Worm (Caenorhabditis elegans) whole organism, early embryonic: ENCODE data around the gene rnp-9.

Experiments used
- B0310.2 ChIP-seq: sonication (generic microtip); optimal IDR thresholded peaks from 2 replicates; lab custom pipeline; 2016; ENCODE audit warnings: mild to moderate bottlenecking, missing genetic modification characterization, missing compliant biosample characterization
- F13C5.2 ChIP-seq: sonication (generic microtip); optimal IDR thresholded peaks from 2 replicates; lab custom pipeline; 2017; ENCODE audit warnings: mild to moderate bottlenecking, missing genetic modification characterization, inconsistent platforms, missing compliant biosample characterization
- aly-1 ChIP-seq: sonication (generic microtip); optimal IDR thresholded peaks from 2 replicates; lab custom pipeline; 2016; ENCODE audit warnings: missing genetic modification characterization, missing compliant biosample characterization
- ama-1 ChIP-seq: fragments of 150-350 bp; optimal IDR thresholded peaks from 2 replicates; lab custom pipeline; 2014
- ceh-13 ChIP-seq: fragments of 200-800 bp; sonication (Bioruptor generic); optimal IDR thresholded peaks from 2 replicates; lab custom pipeline; 2018; ENCODE audit warnings: mild to moderate bottlenecking, missing genetic modification characterization, missing compliant biosample characterization
- ceh-36 ChIP-seq: sonication (generic microtip); optimal IDR thresholded peaks from 2 replicates; lab custom pipeline; 2016; ENCODE audit warnings: missing genetic modification characterization, inconsistent platforms, missing compliant biosample characterization
- ets-7 ChIP-seq: sonication (generic microtip); optimal IDR thresholded peaks from 2 replicates; lab custom pipeline; 2016; ENCODE audit warnings: missing genotype, missing genetic modification characterization, missing compliant biosample characterization
- flt-1 ChIP-seq: fragments of 200-800 bp; sonication (Bioruptor generic); IDR thresholded peaks from 2 replicates; pipeline ENCODE4 v1.3.6; 2022; ENCODE audit warnings: missing genetic modification characterization, missing compliant biosample characterization
- hmbx-1 ChIP-seq: sonication (generic microtip); optimal IDR thresholded peaks from 2 replicates; lab custom pipeline; 2016; ENCODE audit warnings: mild to moderate bottlenecking, missing genetic modification characterization, missing compliant biosample characterization
- hmg-4 ChIP-seq: fragments of 200-800 bp; sonication (Bioruptor generic); optimal IDR thresholded peaks from 2 replicates; lab custom pipeline; 2018; ENCODE audit warnings: mild to moderate bottlenecking, missing genetic modification characterization, missing compliant biosample characterization
- hnd-1 ChIP-seq: sonication (generic microtip); optimal IDR thresholded peaks from 2 replicates; lab custom pipeline; 2016; ENCODE audit warnings: missing genetic modification characterization, missing compliant biosample characterization
- pes-1 ChIP-seq: fragments of 200-800 bp; sonication (Bioruptor generic); IDR thresholded peaks from 2 replicates; pipeline ENCODE4 v1.3.6; 2022; ENCODE audit warnings: missing genetic modification reagents, missing genetic modification characterization, missing compliant biosample characterization
- scrt-1 ChIP-seq: fragments of 200-800 bp; sonication (Bioruptor generic); IDR thresholded peaks from 2 replicates; pipeline ENCODE4 v1.3.6; 2022; ENCODE audit warnings: missing genetic modification characterization, missing compliant biosample characterization
- sea-1 ChIP-seq: fragments of 200-800 bp; sonication (Bioruptor generic); conservative IDR thresholded peaks from 2 replicates; pipeline ENCODE4 v1.3.6; 2022; ENCODE audit warnings: missing genetic modification characterization, missing compliant biosample characterization
- tbx-11 ChIP-seq: fragments of 200-800 bp; sonication (Bioruptor generic); IDR thresholded peaks from 2 replicates; pipeline ENCODE4 v1.3.6; 2022; ENCODE audit warnings: missing genetic modification characterization, missing compliant biosample characterization
- tbx-37 ChIP-seq: fragments of 200-800 bp; sonication (Bioruptor generic); conservative IDR thresholded peaks from 2 replicates; pipeline ENCODE4 v1.3.6; 2022; ENCODE audit warnings: missing genetic modification reagents, missing genetic modification characterization, missing compliant biosample characterization
- tra-4 ChIP-seq: sonication (generic microtip); optimal IDR thresholded peaks from 2 replicates; lab custom pipeline; 2017; ENCODE audit warnings: missing genetic modification characterization, missing compliant biosample characterization

rnp-9 gene

DNA sequence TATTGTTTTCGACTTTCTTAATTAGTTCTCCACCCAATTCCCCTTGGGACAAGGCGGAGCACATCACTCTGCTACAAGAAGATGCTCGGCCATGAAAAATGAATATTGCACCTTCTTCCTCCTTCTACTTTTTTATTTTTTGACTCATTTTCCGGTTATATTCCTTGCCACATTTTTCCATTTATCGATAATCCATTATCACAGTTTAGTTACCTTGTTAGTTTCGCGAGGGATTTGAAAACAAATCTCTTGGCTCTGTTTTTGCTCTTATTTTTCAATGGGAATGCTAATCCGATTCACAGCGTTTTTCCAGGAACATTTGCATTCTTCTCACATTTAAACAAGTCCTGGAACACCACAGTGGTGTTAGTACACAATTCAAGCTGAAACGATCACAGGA, at the start of gene rnp-9:
TSS of gene rnp-9 (plus strand) at position 301 of the 400 bp plus-strand sequence.
- TF ChIP-seq ceh-13 (GFP tag; lab: Kevin White, UChicago), result no peak
- TF ChIP-seq ama-1, result no peak
- TF ChIP-seq aly-1, result no peak
- no peak for TF ChIP-seq pes-1
- TF ChIP-seq hmg-4, result no peak
- TF ChIP-seq ceh-36, result no peak
- TF ChIP-seq scrt-1 (GFP tag; lab: Robert Waterston, UW), result no peak
- no peak for TF ChIP-seq sea-1 (GFP tag; lab: Robert Waterston, UW)
- TF ChIP-seq hmbx-1 (tag; lab: Kevin White, UChicago), result no peak
- TF ChIP-seq tbx-37 (GFP tag; lab: Robert Waterston, UW), result no peak
- no peak for TF ChIP-seq F13C5.2 (tag; lab: Kevin White, UChicago)
- no peak for TF ChIP-seq hnd-1 (tag; lab: Kevin White, UChicago)
- no peak for TF ChIP-seq B0310.2 (tag; lab: Kevin White, UChicago)
- no peak for TF ChIP-seq flt-1 (GFP tag; lab: Robert Waterston, UW)

DNA sequence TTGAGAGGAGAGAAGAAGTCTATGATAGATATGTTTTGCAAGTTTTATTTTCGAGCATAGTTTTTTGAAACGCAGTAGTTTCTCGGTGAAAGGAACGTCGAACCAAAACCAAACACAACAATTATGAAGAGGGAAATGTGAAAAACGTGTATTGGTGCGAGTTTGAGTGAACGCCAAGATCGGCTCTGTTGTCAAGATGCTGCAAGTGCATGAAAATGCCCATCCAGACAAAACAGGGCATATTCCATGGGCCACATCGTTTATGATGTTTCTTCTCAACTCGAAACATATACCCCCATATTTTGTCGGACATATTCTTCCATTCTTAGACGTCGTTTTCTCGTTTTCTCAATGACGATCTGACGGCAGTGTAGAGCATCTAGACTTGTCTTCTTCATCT, 44.1 kb upstream of the rnp-9 start:
- TF ChIP-seq scrt-1 (GFP tag; lab: Robert Waterston, UW) (no peak), B0310.2 (tag; lab: Kevin White, UChicago) (no peak), ama-1 (no peak), tbx-37 (GFP tag; lab: Robert Waterston, UW) (no peak), ets-7 (no peak), F13C5.2 (tag; lab: Kevin White, UChicago) (no peak), ceh-13 (GFP tag; lab: Kevin White, UChicago) (no peak), flt-1 (GFP tag; lab: Robert Waterston, UW) (no peak), hmbx-1 (tag; lab: Kevin White, UChicago) (no peak), hmg-4 (no peak), aly-1 (no peak), sea-1 (GFP tag; lab: Robert Waterston, UW) (no peak), tra-4 (no peak), hnd-1 (tag; lab: Kevin White, UChicago) (no peak), pes-1 (no peak)

DNA sequence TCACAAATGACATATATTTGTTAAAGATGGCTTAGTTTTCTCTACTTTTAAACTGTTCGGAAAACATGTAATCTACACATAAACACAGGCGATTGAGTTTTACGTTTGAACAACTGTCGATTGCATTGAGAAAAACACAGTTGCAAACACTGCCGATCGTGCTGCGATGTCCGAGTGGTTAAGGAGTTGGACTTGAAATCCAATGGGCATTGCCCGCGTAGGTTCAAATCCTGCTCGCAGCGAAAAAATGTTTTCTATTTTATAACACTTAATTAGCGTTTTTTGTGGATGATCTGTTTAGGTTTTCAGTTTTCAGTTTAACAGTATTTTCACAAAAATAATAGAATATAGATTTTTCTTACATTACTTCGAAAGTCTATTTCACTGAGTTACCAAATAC, 42.8 kb upstream of the rnp-9 start:
- TF ChIP-seq flt-1 (GFP tag; lab: Robert Waterston, UW) (no peak), pes-1 (no peak), tra-4 (no peak), hnd-1 (tag; lab: Kevin White, UChicago) (no peak), ets-7 (no peak), hmg-4 (no peak)

DNA sequence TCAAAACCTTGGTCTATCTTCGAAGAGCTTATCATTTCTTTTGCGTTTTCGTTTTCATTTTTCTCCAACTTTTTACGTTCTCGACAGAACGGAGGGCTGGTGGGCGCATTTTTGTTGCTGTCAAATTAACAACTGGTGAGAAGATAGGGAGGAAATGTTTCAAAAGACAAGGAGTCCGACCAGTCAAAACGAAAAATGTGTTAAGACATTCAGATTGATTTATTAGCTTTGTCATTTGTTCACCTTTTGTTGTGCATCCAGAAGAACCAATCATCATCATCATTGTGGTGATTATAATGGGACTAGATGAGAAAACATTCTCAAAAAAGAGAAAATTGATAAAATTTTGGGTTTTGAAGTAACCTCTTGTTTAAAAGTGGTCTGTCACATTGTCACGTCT, 36.9 kb upstream of the rnp-9 start:
- TF ChIP-seq ceh-13 (GFP tag; lab: Kevin White, UChicago), result no peak
- TF ChIP-seq hmbx-1 (tag; lab: Kevin White, UChicago), result no peak
- TF ChIP-seq aly-1, result no peak
- TF ChIP-seq tra-4, result no peak
- TF ChIP-seq pes-1, result no peak
- no peak for TF ChIP-seq tbx-11
- TF ChIP-seq hmg-4, result no peak
- no peak for TF ChIP-seq ama-1
- no peak for TF ChIP-seq flt-1 (GFP tag; lab: Robert Waterston, UW)

DNA sequence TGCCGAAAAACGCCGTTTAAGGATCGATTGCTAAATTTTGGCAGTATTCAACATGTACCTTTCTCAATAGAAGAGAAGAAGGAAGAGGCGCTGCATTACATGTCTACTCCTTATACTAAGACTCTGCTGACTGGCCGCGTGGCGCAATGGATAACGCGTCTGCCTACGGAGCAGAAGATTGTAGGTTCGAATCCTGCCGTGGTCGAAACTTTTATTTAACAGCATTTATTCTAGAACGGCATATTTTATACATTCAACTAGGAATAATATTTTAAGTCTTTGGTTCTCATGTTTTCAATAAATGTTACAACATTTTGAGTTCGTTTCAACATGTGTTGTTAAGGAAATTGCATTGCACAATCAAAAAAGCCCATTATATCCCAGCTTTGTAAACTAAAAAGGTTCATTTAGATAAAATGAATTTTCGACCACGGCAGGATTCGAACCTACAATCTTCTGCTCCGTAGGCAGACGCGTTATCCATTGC, 34.5 kb upstream of the rnp-9 start:
- TF ChIP-seq F13C5.2 (tag; lab: Kevin White, UChicago) (peak; percentile 68), flt-1 (GFP tag; lab: Robert Waterston, UW) (peak; percentile 87), B0310.2 (tag; lab: Kevin White, UChicago) (peak; percentile 62), pes-1 (peak; percentile 92), tbx-11 (peak; percentile 89), hmg-4 (peak; percentile 81), hmbx-1 (tag; lab: Kevin White, UChicago) (peak; percentile 53), hnd-1 (tag; lab: Kevin White, UChicago) (peak; percentile 76), sea-1 (GFP tag; lab: Robert Waterston, UW) (peak; percentile 94), aly-1 (peak; percentile 88), ets-7 (peak; percentile 14), ceh-13 (GFP tag; lab: Kevin White, UChicago) (peak; percentile 72), ceh-36 (peak; percentile 79), tbx-37 (GFP tag; lab: Robert Waterston, UW) (peak; percentile 86), scrt-1 (GFP tag; lab: Robert Waterston, UW) (peak; percentile 89)

DNA sequence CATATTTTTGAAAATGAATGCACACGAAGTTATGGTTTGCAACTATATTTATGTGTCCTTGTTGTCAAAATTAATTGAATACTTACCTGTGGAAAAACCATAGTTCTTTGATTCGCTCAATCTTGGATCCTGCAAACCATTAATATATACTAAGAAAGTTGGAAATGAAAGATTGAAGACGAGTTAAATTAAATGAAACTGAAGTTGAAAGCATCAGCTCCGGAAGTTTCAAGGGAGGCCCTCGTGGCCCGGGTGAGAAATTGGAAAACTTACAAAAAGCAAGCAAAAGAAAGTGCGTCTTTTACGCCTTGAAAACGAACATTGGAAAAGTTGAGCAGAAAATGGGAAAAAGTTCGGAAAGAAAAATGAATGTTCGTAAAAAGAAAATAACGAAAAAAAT, 34.0 kb upstream of the rnp-9 start, which contains the start of gene unc-58:
TSS of gene unc-58 (minus strand) at position 101 of the 400 bp plus-strand sequence.
- TF ChIP-seq aly-1, result no peak
- no peak for TF ChIP-seq tra-4
- no peak for TF ChIP-seq hmbx-1 (tag; lab: Kevin White, UChicago)
- no peak for TF ChIP-seq hnd-1 (tag; lab: Kevin White, UChicago)
- TF ChIP-seq ama-1, result no peak
- no peak for TF ChIP-seq F13C5.2 (tag; lab: Kevin White, UChicago)
- TF ChIP-seq hmg-4, result no peak

DNA sequence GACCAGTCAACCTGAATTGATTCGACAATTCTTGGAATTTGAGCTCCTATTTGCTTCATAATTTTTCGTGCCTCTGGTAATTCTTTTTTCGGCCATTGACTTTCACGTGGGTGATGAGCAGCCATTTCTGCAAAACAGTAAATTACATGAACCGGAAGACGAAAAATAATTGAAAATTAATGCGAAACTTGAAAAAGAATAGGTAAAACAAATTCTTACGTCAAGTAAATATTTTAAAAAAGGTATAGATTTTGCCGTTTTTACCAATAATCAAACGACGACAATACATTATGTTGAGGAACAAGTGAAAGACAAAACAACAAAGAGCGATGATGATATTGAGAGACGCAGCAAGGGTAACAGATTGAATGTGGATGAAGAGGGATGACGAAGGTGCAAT, 28.6 kb upstream of the rnp-9 start, which contains the start of gene moc-1:
TSS of gene moc-1 (minus strand) at position 127 of the 400 bp plus-strand sequence.
- TF ChIP-seq tbx-11 (no peak), tra-4 (no peak), ceh-13 (GFP tag; lab: Kevin White, UChicago) (no peak), hmg-4 (no peak), tbx-37 (GFP tag; lab: Robert Waterston, UW) (no peak), hmbx-1 (tag; lab: Kevin White, UChicago) (no peak), pes-1 (no peak), aly-1 (no peak), F13C5.2 (tag; lab: Kevin White, UChicago) (no peak), hnd-1 (tag; lab: Kevin White, UChicago) (no peak), sea-1 (GFP tag; lab: Robert Waterston, UW) (no peak), scrt-1 (GFP tag; lab: Robert Waterston, UW) (no peak)

DNA sequence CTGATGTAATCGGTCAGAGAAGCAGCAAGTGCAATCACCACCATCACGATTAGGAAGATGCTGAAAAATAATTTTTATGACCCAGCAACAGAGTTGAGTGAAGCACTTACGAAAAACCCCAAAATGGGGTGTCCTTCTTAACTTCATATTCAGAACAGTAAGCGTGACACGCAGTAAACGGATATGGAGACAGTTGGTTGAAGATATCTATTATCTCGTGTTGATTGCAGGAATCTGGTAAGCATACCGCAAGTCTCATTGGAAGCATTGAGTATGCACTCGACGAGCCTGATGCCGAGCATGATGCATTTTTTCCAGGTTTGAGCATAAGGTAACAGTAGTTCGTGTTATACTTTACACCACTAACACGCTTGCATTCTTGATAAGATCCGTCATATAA, 25.8 kb upstream of the rnp-9 start:
- TF ChIP-seq ceh-13 (GFP tag; lab: Kevin White, UChicago) (no peak), sea-1 (GFP tag; lab: Robert Waterston, UW) (no peak), scrt-1 (GFP tag; lab: Robert Waterston, UW) (no peak), tra-4 (no peak), ceh-36 (no peak), ama-1 (no peak), hmg-4 (no peak), pes-1 (no peak), F13C5.2 (tag; lab: Kevin White, UChicago) (no peak), aly-1 (no peak), hmbx-1 (tag; lab: Kevin White, UChicago) (no peak), tbx-11 (no peak), tbx-37 (GFP tag; lab: Robert Waterston, UW) (no peak), B0310.2 (tag; lab: Kevin White, UChicago) (no peak), flt-1 (GFP tag; lab: Robert Waterston, UW) (no peak), ets-7 (no peak), hnd-1 (tag; lab: Kevin White, UChicago) (no peak)
